Worm (Caenorhabditis elegans) whole organism, late embryonic: ENCODE measurements around the gene mbf-1.

Experiments used
- ceh-9 ChIP-seq: sonication (generic microtip); optimal IDR thresholded peaks from 2 replicates; lab custom pipeline; 2016; ENCODE audit warnings: mild to moderate bottlenecking, missing genetic modification characterization, inconsistent platforms, missing compliant biosample characterization
- dve-1 ChIP-seq: sonication (generic microtip); optimal IDR thresholded peaks from 2 replicates; lab custom pipeline; 2017; ENCODE audit warnings: antibody characterized with exemption, mild to moderate bottlenecking, missing genetic modification characterization, missing compliant biosample characterization
- sdc-2 ChIP-seq: sonication (generic microtip); optimal IDR thresholded peaks from 2 replicates; lab custom pipeline; 2016; ENCODE audit warnings: missing genotype, missing genetic modification characterization, missing compliant biosample characterization
- ttx-3 ChIP-seq: sonication (generic microtip); optimal IDR thresholded peaks from 2 replicates; lab custom pipeline; 2016; ENCODE audit warnings: missing genetic modification reagents, missing genetic modification characterization, missing compliant biosample characterization
- ztf-16 ChIP-seq: sonication (generic microtip); optimal IDR thresholded peaks from 2 replicates; lab custom pipeline; 2017; ENCODE audit warnings: missing genetic modification characterization, missing compliant biosample characterization

DNA sequence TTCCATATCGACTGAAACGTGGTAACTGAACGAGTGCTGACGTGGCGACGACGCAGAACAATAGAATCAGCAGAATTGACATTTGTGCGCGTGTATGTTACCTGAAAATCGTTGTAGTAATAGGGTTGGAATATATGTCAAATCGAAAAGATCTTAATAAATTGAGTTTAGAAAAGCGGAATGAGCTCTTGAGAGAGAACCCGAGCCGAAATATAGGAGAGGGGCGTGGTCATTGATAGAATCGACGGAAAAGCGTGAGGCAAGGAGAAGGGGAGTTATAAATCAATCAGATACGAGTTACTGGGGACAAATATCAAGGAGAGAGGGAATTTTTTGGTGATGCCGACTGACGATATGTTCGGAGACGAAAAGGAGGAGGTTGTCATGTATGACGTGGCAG lies 30.5 kb upstream of the mbf-1 start, which contains the start of gene M04B2.6:
- TF ChIP-seq dve-1 (tag; lab: Kevin White, UChicago) (no peak), sdc-2 (no peak), ztf-16 (no peak), ttx-3 (tag; lab: Kevin White, UChicago) (no peak), ceh-9 (tag; lab: Kevin White, UChicago) (no peak)
